Worm (Caenorhabditis elegans) whole organism, L2 larva: ENCODE data around the gene clec-74.

Source experiments
- ZK546.5 ChIP-seq: sonication (generic microtip); optimal IDR thresholded peaks from 2 replicates; lab custom pipeline; 2017; ENCODE audit warnings: missing biosample characterization, missing genetic modification characterization
- lin-39 ChIP-seq: fragments of 150-350 bp; optimal IDR thresholded peaks from 2 replicates; lab custom pipeline; 2014; ENCODE audit warnings: missing biosample characterization, missing genetic modification reagents, missing genetic modification characterization
- nhr-6 ChIP-seq: fragments of 150-350 bp; optimal IDR thresholded peaks from 2 replicates; lab custom pipeline; 2014; ENCODE audit warnings: missing biosample characterization, missing genetic modification characterization
- skn-1 ChIP-seq: sonication (generic microtip); optimal IDR thresholded peaks from 2 replicates; lab custom pipeline; 2017; ENCODE audit warnings: missing biosample characterization, missing genetic modification characterization
- snpc-4 ChIP-seq: fragments of 150-350 bp; optimal IDR thresholded peaks from 2 replicates; lab custom pipeline; 2014; ENCODE audit warnings: missing biosample characterization, missing genetic modification characterization
- unc-62 ChIP-seq: fragments of 150-350 bp; optimal IDR thresholded peaks from 2 replicates; lab custom pipeline; 2014; ENCODE audit warnings: missing biosample characterization, missing genetic modification reagents, missing genetic modification characterization
- zag-1 ChIP-seq: fragments of 150-350 bp; optimal IDR thresholded peaks from 2 replicates; lab custom pipeline; 2014; ENCODE audit warnings: missing biosample characterization, missing genetic modification characterization
- ztf-4 ChIP-seq: fragments of 150-350 bp; optimal IDR thresholded peaks from 2 replicates; lab custom pipeline; 2014; ENCODE audit warnings: missing biosample characterization, missing genetic modification characterization

- TF ChIP-seq snpc-4: no peak
- TF ChIP-seq skn-1 (tag; lab: Kevin White, UChicago): no peak
- TF ChIP-seq unc-62 (GFP tag; lab: Kevin White, UChicago): no peak
- TF ChIP-seq ztf-4 (tag; lab: Kevin White, UChicago): no peak
- no peak for TF ChIP-seq nhr-6 (tag; lab: Kevin White, UChicago)
- no peak for TF ChIP-seq zag-1
- no peak for TF ChIP-seq ZK546.5 (tag; lab: Kevin White, UChicago)
- no peak for TF ChIP-seq lin-39
These were observed 47.4 kb downstream of the clec-74 start for ce11 chrIV:4004221-4004620.
